Worm (Caenorhabditis elegans) whole organism, L3 larva: ENCODE data around the gene sri-30.
"Not testable (repeated sequence)": the region's sequence is repeated elsewhere in the genome, so short reads cannot be mapped to it uniquely, and the experiment has no call there.

Experiments used
- ceh-82 ChIP-seq: fragments of 150-350 bp; optimal IDR thresholded peaks from 2 replicates; lab custom pipeline; 2014; ENCODE audit warnings: missing biosample characterization, missing genetic modification characterization
- elt-2 ChIP-seq: sonication (generic microtip); optimal IDR thresholded peaks from 2 replicates; lab custom pipeline; 2016; ENCODE audit warnings: missing genetic modification reagents, mild to moderate bottlenecking, missing genetic modification characterization, missing compliant biosample characterization
- unc-39 ChIP-seq: sonication (generic microtip); optimal IDR thresholded peaks from 4 replicates; lab custom pipeline; 2017; ENCODE audit warnings: missing biosample characterization, missing genetic modification characterization

- not testable (repeated sequence) for TF ChIP-seq ceh-82; elt-2 (tag; lab: Kevin White, UChicago); unc-39 (tag; lab: Kevin White, UChicago)
These were observed 13.5 kb upstream of the sri-30 start, which contains the start of gene B0454.6 for ce11 chrII:3032480-3032879.
